Fruit fly (Drosophila melanogaster) whole organism, wandering third instar larva: ENCODE measurements around the gene Cdc42.
A peak's percentile ranks its signal among the peaks of the same experiment; 100 is the strongest.

Experiments
- Abd-B ChIP-seq: fragments of >200 bp; optimal IDR thresholded peaks from 2 replicates; lab custom pipeline; 2017; ENCODE audit warnings: missing biosample characterization, missing genetic modification characterization
- CG32264 ChIP-seq: fragments of 200-800 bp; sonication (Bioruptor generic); optimal IDR thresholded peaks from 2 replicates; lab custom pipeline; 2016; ENCODE audit warnings: missing biosample characterization, missing genetic modification characterization
- CG9705 ChIP-seq: fragments of 200-800 bp; sonication (Bioruptor generic); optimal IDR thresholded peaks from 2 replicates; lab custom pipeline; 2018; ENCODE audit warnings: missing biosample characterization, mild to moderate bottlenecking, missing genetic modification characterization
- CrebA ChIP-seq: fragments of 200-800 bp; sonication (Bioruptor generic); optimal IDR thresholded peaks from 2 replicates; lab custom pipeline; 2016; ENCODE audit warnings: missing biosample characterization, mild to moderate bottlenecking, missing genetic modification characterization, borderline replicate concordance
- Dfd ChIP-seq: fragments of >200 bp; optimal IDR thresholded peaks from 2 replicates; lab custom pipeline; 2017; ENCODE audit warnings: missing biosample characterization, missing genetic modification characterization
- Dif ChIP-seq: fragments of 200-275, 200-300 bp; sonication (Bioruptor generic); optimal IDR thresholded peaks from 2 replicates; lab custom pipeline; 2018; ENCODE audit warnings: missing biosample characterization, missing genetic modification characterization; ENCODE audit not compliant: partially characterized antibody
- GATAd ChIP-seq: sonication (Bioruptor generic); optimal IDR thresholded peaks from 2 replicates; lab custom pipeline; 2016; ENCODE audit warnings: missing biosample characterization, missing genetic modification characterization
- HLH106 ChIP-seq: fragments of 200-800 bp; optimal IDR thresholded peaks from 3 replicates; lab custom pipeline; 2019; ENCODE audit warnings: missing biosample characterization, mild to moderate bottlenecking, missing genetic modification characterization, moderate library complexity
- Hnf4 ChIP-seq: fragments of 200-800 bp; sonication (Bioruptor generic); optimal IDR thresholded peaks from 2 replicates; lab custom pipeline; 2016; ENCODE audit warnings: missing biosample characterization, mild to moderate bottlenecking, missing genetic modification characterization
- Hr78 ChIP-seq: fragments of >200 bp; optimal IDR thresholded peaks from 2 replicates; lab custom pipeline; 2017; ENCODE audit warnings: missing biosample characterization, missing genetic modification characterization
- Hr83 ChIP-seq: fragments of 200-300 bp; sonication (Bioruptor generic); optimal IDR thresholded peaks from 2 replicates; lab custom pipeline; 2016; ENCODE audit warnings: missing biosample characterization, mild to moderate bottlenecking, missing genetic modification characterization, moderate library complexity; ENCODE audit not compliant: poor library complexity, severe bottlenecking
- Jra ChIP-seq: sonication (Bioruptor generic); optimal IDR thresholded peaks from 2 replicates; lab custom pipeline; 2016; ENCODE audit warnings: missing biosample characterization, missing genetic modification characterization
- Myc ChIP-seq: fragments of >200 bp; optimal IDR thresholded peaks from 2 replicates; lab custom pipeline; 2017
- N ChIP-seq: fragments of >200 bp; optimal IDR thresholded peaks from 2 replicates; lab custom pipeline; 2018; ENCODE audit warnings: missing biosample characterization, missing external identifiers, missing genetic modification characterization
- OdsH ChIP-seq: fragments of 200-800 bp; sonication (Bioruptor generic); optimal IDR thresholded peaks from 2 replicates; lab custom pipeline; 2016; ENCODE audit warnings: missing biosample characterization, mild to moderate bottlenecking, missing genetic modification characterization
- Rel ChIP-seq, 2 experiments: fragments of 200-800 bp; sonication (Bioruptor generic) in 1 of 2; optimal IDR thresholded peaks; 2 replicates in 1 of 2; 3 replicates in 1 of 2; lab custom pipeline; 2016 to 2019; ENCODE audit warnings: mild to moderate bottlenecking in 2 of 2, missing biosample characterization in 2 of 2, missing genetic modification characterization in 2 of 2, moderate library complexity in 1 of 2
- Sp1 ChIP-seq: fragments of 200-800 bp; sonication (Bioruptor generic); optimal IDR thresholded peaks from 3 replicates; lab custom pipeline; 2019; ENCODE audit warnings: missing biosample characterization, mild to moderate bottlenecking, missing genetic modification characterization, moderate library complexity
- Vsx2 ChIP-seq: fragments of 200-300, 225-300 bp; sonication (Bioruptor generic); optimal IDR thresholded peaks from 2 replicates; lab custom pipeline; 2018; ENCODE audit warnings: missing biosample characterization, missing genetic modification characterization; ENCODE audit not compliant: partially characterized antibody
- br ChIP-seq: fragments of 200-800 bp; sonication (Bioruptor generic); optimal IDR thresholded peaks from 2 replicates; lab custom pipeline; 2016; ENCODE audit warnings: missing biosample characterization, missing genetic modification characterization
- brk ChIP-seq: fragments of 200-800 bp; sonication (Bioruptor generic); optimal IDR thresholded peaks from 2 replicates; lab custom pipeline; 2016; ENCODE audit warnings: missing biosample characterization, mild to moderate bottlenecking, missing genetic modification characterization
- dl ChIP-seq, 2 experiments: fragments of 175-275, 200-275 bp in 1 of 2; fragments of 200-275 bp in 1 of 2; sonication (Bioruptor generic); optimal IDR thresholded peaks; lab custom pipeline; 2018; ENCODE audit warnings: mild to moderate bottlenecking in 2 of 2, missing biosample characterization in 2 of 2, missing genetic modification characterization in 2 of 2, moderate library complexity in 2 of 2; ENCODE audit not compliant: partially characterized antibody in 2 of 2, insufficient read depth in 1 of 2
- dmrt93B ChIP-seq: fragments of 200-800 bp; sonication (Bioruptor generic); optimal IDR thresholded peaks from 2 replicates; lab custom pipeline; 2018; ENCODE audit warnings: missing biosample characterization, mild to moderate bottlenecking, missing genetic modification characterization
- dsf ChIP-seq: sonication (Bioruptor generic); optimal IDR thresholded peaks from 2 replicates; lab custom pipeline; 2016; ENCODE audit warnings: missing biosample characterization, missing genetic modification characterization, borderline replicate concordance
- ey ChIP-seq: fragments of 200-800 bp; sonication (Bioruptor generic); optimal IDR thresholded peaks from 2 replicates; lab custom pipeline; 2016; ENCODE audit warnings: missing biosample characterization, missing genetic modification characterization
- foxo ChIP-seq, 2 experiments: fragments of 200-800 bp; sonication (Bioruptor generic); optimal IDR thresholded peaks; 2 replicates in 1 of 2; 3 replicates in 1 of 2; lab custom pipeline; 2016 to 2017; ENCODE audit warnings: missing biosample characterization in 2 of 2, missing genetic modification characterization in 2 of 2
- fru ChIP-seq: fragments of 200-800 bp; sonication (Bioruptor generic); optimal IDR thresholded peaks from 3 replicates; lab custom pipeline; 2016; ENCODE audit warnings: missing biosample characterization, mild to moderate bottlenecking, missing genetic modification characterization
- h ChIP-seq: fragments of 200-800 bp; sonication (Bioruptor generic); optimal IDR thresholded peaks from 3 replicates; lab custom pipeline; 2016; ENCODE audit warnings: missing biosample characterization, mild to moderate bottlenecking, missing genetic modification characterization
- jim ChIP-seq: fragments of 175-275, 200-325 bp; sonication (Bioruptor generic); optimal IDR thresholded peaks from 2 replicates; lab custom pipeline; 2016; ENCODE audit warnings: missing biosample characterization, mild to moderate bottlenecking, missing genetic modification characterization
- lola ChIP-seq: fragments of >200 bp; optimal IDR thresholded peaks from 2 replicates; lab custom pipeline; 2017; ENCODE audit warnings: missing biosample characterization, missing genetic modification characterization
- pan ChIP-seq: fragments of >200 bp; optimal IDR thresholded peaks from 2 replicates; lab custom pipeline; 2017
- psq ChIP-seq: fragments of 200-800 bp; sonication (Bioruptor generic); optimal IDR thresholded peaks from 3 replicates; lab custom pipeline; 2017; ENCODE audit warnings: missing biosample characterization, mild to moderate bottlenecking, missing genetic modification characterization, moderate library complexity
- rgr ChIP-seq: fragments of 200-800 bp; sonication (Bioruptor generic); optimal IDR thresholded peaks from 3 replicates; lab custom pipeline; 2016; ENCODE audit warnings: missing biosample characterization, mild to moderate bottlenecking, missing genetic modification characterization
- sage ChIP-seq: fragments of 200-800 bp; sonication (Bioruptor generic); optimal IDR thresholded peaks from 2 replicates; lab custom pipeline; 2016; ENCODE audit warnings: missing biosample characterization, mild to moderate bottlenecking, missing genetic modification characterization
- sv ChIP-seq: fragments of 200-800 bp; sonication (Bioruptor generic); optimal IDR thresholded peaks from 3 replicates; lab custom pipeline; 2016; ENCODE audit warnings: missing biosample characterization, missing genetic modification characterization
- tai ChIP-seq: sonication (Bioruptor generic); optimal IDR thresholded peaks from 2 replicates; lab custom pipeline; 2016; ENCODE audit warnings: missing biosample characterization, missing genetic modification characterization
- usp ChIP-seq: fragments of >200 bp; optimal IDR thresholded peaks from 2 replicates; lab custom pipeline; 2017; ENCODE audit warnings: missing biosample characterization, missing genetic modification characterization

Cdc42 gene

dm6 chrX:19684048-19684447 lies 12.8 kb upstream of the Cdc42 start:
- no peak for TF ChIP-seq rgr
- TF ChIP-seq jim (GFP tag; lab: Kevin White, UChicago) = no peak
- no peak for TF ChIP-seq fru (GFP tag; lab: Kevin White, UChicago)
- no peak for TF ChIP-seq usp
- TF ChIP-seq Myc (lab: Kevin White, UChicago) = no peak
- TF ChIP-seq ey = no peak
- no peak for TF ChIP-seq h
- TF ChIP-seq Rel (GFP tag; optimal IDR thresholded peaks at IDR 0.05; lab: Kevin White, UChicago) = no peak
- no peak for TF ChIP-seq Rel (tag; optimal IDR thresholded peaks at IDR 0.05; lab: Kevin White, UChicago)
- no peak for TF ChIP-seq HLH106 (tag; lab: Kevin White, UChicago)
- TF ChIP-seq N (GFP tag; lab: Kevin White, UChicago) = no peak
- no peak for TF ChIP-seq Jra (GFP tag; lab: Kevin White, UChicago)
- TF ChIP-seq psq (GFP tag; lab: Kevin White, UChicago) = no peak
- TF ChIP-seq GATAd (GFP tag; lab: Kevin White, UChicago) = no peak
- no peak for TF ChIP-seq sv (GFP tag; lab: Kevin White, UChicago)
- TF ChIP-seq dl (GFP tag; optimal IDR thresholded peaks at IDR 0.05; lab: Kevin White, UChicago; ENCODE audit: insufficient read depth in 1 of 2, partially characterized antibody in 2 of 2) = no peak
- no peak for TF ChIP-seq OdsH (GFP tag; lab: Kevin White, UChicago)
- no peak for TF ChIP-seq Sp1 (GFP tag; lab: Kevin White, UChicago)
- TF ChIP-seq Hnf4 (GFP tag; lab: Kevin White, UChicago) = no peak
- no peak for TF ChIP-seq sage (GFP tag; lab: Kevin White, UChicago)
- no peak for TF ChIP-seq lola (GFP tag; lab: Kevin White, UChicago)

dm6 chrX:19688848-19689247 lies 8.0 kb upstream of the Cdc42 start, which contains the start of gene CG14227:
CG14227 (minus strand) TSS chrX:19688948.
- TF ChIP-seq lola (GFP tag; lab: Kevin White, UChicago) = no peak
- TF ChIP-seq Rel (GFP tag; optimal IDR thresholded peaks at IDR 0.05; lab: Kevin White, UChicago) = no peak
- TF ChIP-seq Rel (tag; optimal IDR thresholded peaks at IDR 0.05; lab: Kevin White, UChicago) = no peak
- TF ChIP-seq Abd-B = no peak
- TF ChIP-seq Hr83 (GFP tag; lab: Kevin White, UChicago) = no peak
- TF ChIP-seq psq (GFP tag; lab: Kevin White, UChicago) = no peak
- no peak for TF ChIP-seq Hr78 (GFP tag; lab: Kevin White, UChicago)
- no peak for TF ChIP-seq HLH106 (tag; lab: Kevin White, UChicago)
- TF ChIP-seq CG9705 (GFP tag; lab: Kevin White, UChicago) = no peak
- TF ChIP-seq sage (GFP tag; lab: Kevin White, UChicago) = no peak
- TF ChIP-seq foxo (GFP tag; optimal IDR thresholded peaks at IDR 0.05; lab: Kevin White, UChicago) = no peak

- no peak for TF ChIP-seq Hr78 (GFP tag; lab: Kevin White, UChicago)
- TF ChIP-seq GATAd (GFP tag; lab: Kevin White, UChicago) = no peak
- TF ChIP-seq Jra (GFP tag; lab: Kevin White, UChicago) = no peak
- TF ChIP-seq usp = no peak
- no peak for TF ChIP-seq Dif (GFP tag; lab: Kevin White, UChicago)
Measured at dm6 chrX:19690050-19690449, 6.8 kb upstream of the Cdc42 start.

dm6 chrX:19692951-19693698 lies 3.8 kb upstream of the Cdc42 start, which contains the start of gene Mer:
Mer (minus strand) TSS chrX:19693500.
- peak; percentile 9 for TF ChIP-seq Jra (GFP tag; lab: Kevin White, UChicago)
- no peak for TF ChIP-seq CG32264 (GFP tag; lab: Kevin White, UChicago)
- no peak for TF ChIP-seq usp
- TF ChIP-seq Myc (lab: Kevin White, UChicago) = no peak
- TF ChIP-seq brk (GFP tag; lab: Kevin White, UChicago) = no peak
- TF ChIP-seq dsf (GFP tag; lab: Kevin White, UChicago) = no peak
- no peak for TF ChIP-seq Rel (GFP tag; optimal IDR thresholded peaks at IDR 0.05; lab: Kevin White, UChicago)
- peak; percentile 72 for TF ChIP-seq Rel (tag; optimal IDR thresholded peaks at IDR 0.05; lab: Kevin White, UChicago)
- TF ChIP-seq rgr = peak; percentile 84
- TF ChIP-seq Hnf4 (GFP tag; lab: Kevin White, UChicago) = no peak
- TF ChIP-seq Sp1 (GFP tag; lab: Kevin White, UChicago) = peak; percentile 84
- TF ChIP-seq Hr83 (GFP tag; lab: Kevin White, UChicago) = peak; percentile 40
- TF ChIP-seq CrebA (GFP tag; lab: Kevin White, UChicago) = no peak
- peak; percentile 51 for TF ChIP-seq psq (GFP tag; lab: Kevin White, UChicago)
- TF ChIP-seq tai (GFP tag; lab: Kevin White, UChicago) = no peak
- peak; percentile 84 for TF ChIP-seq br (GFP tag; lab: Kevin White, UChicago)
- TF ChIP-seq sage (GFP tag; lab: Kevin White, UChicago) = no peak
- peak; percentile 12 for TF ChIP-seq dmrt93B
- TF ChIP-seq OdsH (GFP tag; lab: Kevin White, UChicago) = peak; percentile 80
- peak; percentile 55 for TF ChIP-seq CG9705 (GFP tag; lab: Kevin White, UChicago)
- TF ChIP-seq Vsx2 (GFP tag; lab: Kevin White, UChicago) = no peak
- TF ChIP-seq GATAd (GFP tag; lab: Kevin White, UChicago) = peak; percentile 14
- no peak for TF ChIP-seq Hr78 (GFP tag; lab: Kevin White, UChicago)
- TF ChIP-seq Dfd (GFP tag; lab: Kevin White, UChicago) = no peak
- no peak for TF ChIP-seq Dif (GFP tag; lab: Kevin White, UChicago)
- peak; percentile 82 for TF ChIP-seq ey
- peak in 1 of 2 experiments; percentile 85 for TF ChIP-seq foxo (GFP tag; optimal IDR thresholded peaks at IDR 0.05; lab: Kevin White, UChicago)
- TF ChIP-seq fru (GFP tag; lab: Kevin White, UChicago) = peak; percentile 88
- TF ChIP-seq lola (GFP tag; lab: Kevin White, UChicago) = no peak
- TF ChIP-seq pan (lab: Kevin White, UChicago) = no peak
- TF ChIP-seq h = peak; percentile 84
- TF ChIP-seq jim (GFP tag; lab: Kevin White, UChicago) = no peak
- peak; percentile 87 for TF ChIP-seq HLH106 (tag; lab: Kevin White, UChicago)
